3 fruit fly cellular contexts compared by ENCODE assay signal in the genomic region with DNA sequence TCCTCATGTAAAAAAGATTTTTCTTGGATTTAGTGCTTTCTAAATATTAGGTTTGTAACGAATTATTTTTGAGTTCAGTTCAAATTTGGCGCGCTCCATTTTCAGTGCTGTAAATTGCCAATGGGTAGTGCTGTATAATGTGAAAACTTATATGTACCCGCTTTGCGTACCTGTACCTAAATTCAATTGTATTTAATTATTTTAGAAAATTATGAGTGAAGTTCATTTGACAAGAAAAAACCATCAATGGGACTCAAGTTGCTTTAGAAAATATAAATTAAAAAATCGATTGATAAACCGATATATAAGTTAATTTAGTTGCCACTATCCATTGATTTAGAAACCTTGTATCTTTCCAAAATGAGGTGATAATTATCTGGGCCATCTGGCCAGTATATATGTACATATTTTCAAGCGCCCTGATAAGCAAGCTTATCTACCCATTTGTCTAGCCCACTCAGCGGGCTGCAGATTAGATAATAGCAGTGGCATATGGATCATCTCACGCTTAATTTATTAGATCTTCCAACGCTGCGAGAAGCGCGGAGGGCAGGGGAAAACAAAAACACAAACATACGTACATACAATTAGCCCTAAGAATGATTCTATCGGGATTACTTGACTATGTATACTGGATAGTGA.
TF ChIP-seq lines count a peak whose summit lies in the region.

No protein-coding gene starts in this region.

TF ChIP-seq in whole organism, adult, 20 proteins besides CTCF, POLR2A, EP300 and RAD21 (continued from another document):
- TF ChIP-seq CG5204 (GFP tag; optimal IDR thresholded peaks at IDR 0.05; lab: Kevin White, UChicago) (peak; percentile 46), pad (GFP tag; optimal IDR thresholded peaks at IDR 0.05; lab: Kevin White, UChicago) (peak; percentile 62), tj (GFP tag; optimal IDR thresholded peaks at IDR 0.05; lab: Kevin White, UChicago) (no peak)

TF ChIP-seq in whole organism, embryonic, 481 proteins besides CTCF, POLR2A, EP300 and RAD21 (continued from another document and continues in another):
- TF ChIP-seq zen (tag; optimal IDR thresholded peaks at IDR 0.05; lab: Kevin White, UChicago): peak; percentile 1
- TF ChIP-seq CG8359 (GFP tag; optimal IDR thresholded peaks at IDR 0.05; lab: Kevin White, UChicago; ENCODE audit: borderline replicate concordance): no peak
- no peak for TF ChIP-seq NK7.1 (GFP tag; optimal IDR thresholded peaks at IDR 0.05; lab: Kevin White, UChicago)
- no peak for TF ChIP-seq Gug (GFP tag; IDR thresholded peaks at IDR 0.05; lab: Robert Waterston, UW)
- peak; percentile 29 for TF ChIP-seq Hmr (GFP tag; optimal IDR thresholded peaks at IDR 0.05; lab: Kevin White, UChicago)
- TF ChIP-seq Hr51 (GFP tag; optimal IDR thresholded peaks at IDR 0.05; lab: Kevin White, UChicago): no peak
- no peak for TF ChIP-seq CG15601 (tag; optimal IDR thresholded peaks at IDR 0.05; lab: Kevin White, UChicago)
- no peak for TF ChIP-seq Tbp (GFP tag; optimal IDR thresholded peaks at IDR 0.05; lab: Kevin White, UChicago)
- TF ChIP-seq mirr (GFP tag; optimal IDR thresholded peaks at IDR 0.05; lab: Kevin White, UChicago): peak; percentile 88
- TF ChIP-seq CG16813 (GFP tag; IDR thresholded peaks at IDR 0.05; lab: Robert Waterston, UW; ENCODE audit: partially characterized antibody): no peak
- TF ChIP-seq gt (GFP tag; IDR thresholded peaks at IDR 0.05; lab: Robert Waterston, UW): no peak
- peak; percentile 23 for TF ChIP-seq CG3281 (GFP tag; optimal IDR thresholded peaks at IDR 0.05; lab: Kevin White, UChicago)
- no peak for TF ChIP-seq zen2 (GFP tag; IDR thresholded peaks at IDR 0.05; lab: Robert Waterston, UW; ENCODE audit: partially characterized antibody)
- TF ChIP-seq C15 (GFP tag; IDR thresholded peaks at IDR 0.05; lab: Robert Waterston, UW): no peak
- peak; percentile 30; the same call in 1 of the 3 replicates for TF ChIP-seq ci (GFP tag; IDR thresholded peaks at IDR 0.05; lab: Robert Waterston, UW)
- TF ChIP-seq ac (GFP tag; optimal IDR thresholded peaks at IDR 0.05; lab: Kevin White, UChicago): no peak
- TF ChIP-seq zf30C (GFP tag; optimal IDR thresholded peaks at IDR 0.05; lab: Kevin White, UChicago): no peak
- peak; percentile 38 for TF ChIP-seq caup (GFP tag; optimal IDR thresholded peaks at IDR 0.05; lab: Kevin White, UChicago; ENCODE audit: severe bottlenecking)
- TF ChIP-seq ash1 (GFP tag; optimal IDR thresholded peaks at IDR 0.05; lab: Kevin White, UChicago): no peak
- no peak for TF ChIP-seq org-1 (GFP tag; optimal IDR thresholded peaks at IDR 0.05; lab: Kevin White, UChicago)
- TF ChIP-seq MESR4 (GFP tag; optimal IDR thresholded peaks at IDR 0.05; lab: Kevin White, UChicago): peak; percentile 22
- TF ChIP-seq fd102C (GFP tag; optimal IDR thresholded peaks at IDR 0.05; lab: Kevin White, UChicago): no peak
- no peak for TF ChIP-seq CG12071 (GFP tag; optimal IDR thresholded peaks at IDR 0.05; lab: Kevin White, UChicago)
- TF ChIP-seq Rx (GFP tag; IDR thresholded peaks at IDR 0.05; lab: Robert Waterston, UW): no peak
- no peak for TF ChIP-seq en (GFP tag; optimal IDR thresholded peaks at IDR 0.05; lab: Kevin White, UChicago)
- no peak for TF ChIP-seq hth (optimal IDR thresholded peaks at IDR 0.05; lab: Kevin White, UChicago)
- TF ChIP-seq aop (GFP tag; IDR thresholded peaks at IDR 0.05; lab: Robert Waterston, UW): no peak
- no peak for TF ChIP-seq zfh1 (GFP tag; IDR thresholded peaks at IDR 0.05; lab: Robert Waterston, UW)
- TF ChIP-seq Stat92E (GFP tag; optimal IDR thresholded peaks at IDR 0.05; lab: Kevin White, UChicago): no peak
- no peak for TF ChIP-seq CG10462 (GFP tag; optimal IDR thresholded peaks at IDR 0.05; lab: Kevin White, UChicago)
- TF ChIP-seq Dref (GFP tag; IDR thresholded peaks at IDR 0.05; lab: Robert Waterston, UW): no peak
- TF ChIP-seq Taf1 (GFP tag; IDR thresholded peaks at IDR 0.05; lab: Robert Waterston, UW): no peak
- TF ChIP-seq Hand (GFP tag; optimal IDR thresholded peaks at IDR 0.05; lab: Kevin White, UChicago): peak; percentile 24
- no peak for TF ChIP-seq jing (GFP tag; optimal IDR thresholded peaks at IDR 0.05; lab: Kevin White, UChicago)
- TF ChIP-seq dmrt99B (tag; optimal IDR thresholded peaks at IDR 0.05; lab: Kevin White, UChicago): peak; percentile 10
- no peak for TF ChIP-seq CG12155 (GFP tag; optimal IDR thresholded peaks at IDR 0.05; lab: Kevin White, UChicago)
- no peak for TF ChIP-seq CG1792 (GFP tag; optimal IDR thresholded peaks at IDR 0.05; lab: Kevin White, UChicago)
- TF ChIP-seq Dp (GFP tag; optimal IDR thresholded peaks at IDR 0.05; lab: Kevin White, UChicago): peak; percentile 92
- no peak for TF ChIP-seq repo (GFP tag; optimal IDR thresholded peaks at IDR 0.05; lab: Kevin White, UChicago)
- TF ChIP-seq kay (GFP tag; optimal IDR thresholded peaks at IDR 0.05; lab: Kevin White, UChicago): no peak
- peak; percentile 57 for TF ChIP-seq chn (GFP tag; optimal IDR thresholded peaks at IDR 0.05; lab: Kevin White, UChicago)
- no peak for TF ChIP-seq stc (GFP tag; IDR thresholded peaks at IDR 0.05; lab: Robert Waterston, UW)
- TF ChIP-seq CG18262 (tag; optimal IDR thresholded peaks at IDR 0.05; lab: Kevin White, UChicago): peak; percentile 1
- TF ChIP-seq corto (GFP tag; optimal IDR thresholded peaks at IDR 0.05; lab: Kevin White, UChicago): no peak
- TF ChIP-seq pita (GFP tag; optimal IDR thresholded peaks at IDR 0.05; lab: Kevin White, UChicago): no peak
- TF ChIP-seq slp2 (GFP tag; optimal IDR thresholded peaks at IDR 0.05; lab: Kevin White, UChicago): no peak
- no peak for TF ChIP-seq crp (GFP tag; optimal IDR thresholded peaks at IDR 0.05; lab: Kevin White, UChicago)
- TF ChIP-seq BtbVII (GFP tag; optimal IDR thresholded peaks at IDR 0.05; lab: Kevin White, UChicago): no peak
- TF ChIP-seq shn (GFP tag; optimal IDR thresholded peaks at IDR 0.05; lab: Kevin White, UChicago): no peak
- no peak for TF ChIP-seq bigmax (GFP tag; optimal IDR thresholded peaks at IDR 0.05; lab: Kevin White, UChicago)
- no peak for TF ChIP-seq CG3995 (GFP tag; optimal IDR thresholded peaks at IDR 0.05; lab: Kevin White, UChicago)
- no peak for TF ChIP-seq crc (GFP tag; optimal IDR thresholded peaks at IDR 0.05; lab: Kevin White, UChicago)
- no peak for TF ChIP-seq ttk (GFP tag; IDR thresholded peaks at IDR 0.05; lab: Robert Waterston, UW)
- TF ChIP-seq CG12219 (GFP tag; optimal IDR thresholded peaks at IDR 0.05; lab: Kevin White, UChicago): no peak
- TF ChIP-seq Abd-B (GFP tag; optimal IDR thresholded peaks at IDR 0.05; lab: Kevin White, UChicago): no peak
- no peak for TF ChIP-seq CHES-1-like (GFP tag; optimal IDR thresholded peaks at IDR 0.05; lab: Kevin White, UChicago)
- TF ChIP-seq Pdp1 (GFP tag; optimal IDR thresholded peaks at IDR 0.05; lab: Kevin White, UChicago): peak in 1 of 2 experiments; percentile 28
- TF ChIP-seq Meics (GFP tag; optimal IDR thresholded peaks at IDR 0.05; lab: Kevin White, UChicago): peak; percentile 46
- no peak for TF ChIP-seq CG31388 (GFP tag; optimal IDR thresholded peaks at IDR 0.05; lab: Kevin White, UChicago)
- TF ChIP-seq CG17385 (GFP tag; optimal IDR thresholded peaks at IDR 0.05; lab: Kevin White, UChicago): peak; percentile 55
- no peak for TF ChIP-seq Hsf (GFP tag; optimal IDR thresholded peaks at IDR 0.05; lab: Kevin White, UChicago)
- no peak for TF ChIP-seq gcm2 (GFP tag; optimal IDR thresholded peaks at IDR 0.05; lab: Kevin White, UChicago)
- peak; percentile 24 for TF ChIP-seq CG2678 (tag; optimal IDR thresholded peaks at IDR 0.05; lab: Kevin White, UChicago)

TF ChIP-seq in whole organism, prepupa, 60 proteins besides CTCF, POLR2A, EP300 and RAD21 (continued from another document):
- TF ChIP-seq eg (GFP tag; IDR thresholded peaks at IDR 0.05; lab: Robert Waterston, UW) (no peak), dac (GFP tag; optimal IDR thresholded peaks at IDR 0.05; lab: Kevin White, UChicago) (no peak), Sox14 (GFP tag; optimal IDR thresholded peaks at IDR 0.05; lab: Kevin White, UChicago) (peak; percentile 46), Gug (GFP tag; IDR thresholded peaks at IDR 0.05; lab: Robert Waterston, UW) (no peak), svp (GFP tag; lab: Kevin White, UChicago) (peak; percentile 64), OdsH (GFP tag; optimal IDR thresholded peaks at IDR 0.05; lab: Kevin White, UChicago) (peak; percentile 42), achi (GFP tag; optimal IDR thresholded peaks at IDR 0.05; lab: Kevin White, UChicago) (no peak), CG10669 (GFP tag; optimal IDR thresholded peaks at IDR 0.05; lab: Kevin White, UChicago) (peak; percentile 8), CG6792 (GFP tag; optimal IDR thresholded peaks at IDR 0.05; lab: Kevin White, UChicago) (no peak), Smox (GFP tag; optimal IDR thresholded peaks at IDR 0.05; lab: Kevin White, UChicago) (peak; percentile 17), Ets21C (GFP tag; optimal IDR thresholded peaks at IDR 0.05; lab: Kevin White, UChicago) (peak; percentile 11), Eip78C (GFP tag; lab: Kevin White, UChicago) (peak; percentile 80), pdm3 (GFP tag; optimal IDR thresholded peaks at IDR 0.05; lab: Kevin White, UChicago) (peak; percentile 47), Hr4 (GFP tag; optimal IDR thresholded peaks at IDR 0.05; lab: Kevin White, UChicago) (peak; percentile 27), CG8119 (GFP tag; IDR thresholded peaks at IDR 0.05; lab: Robert Waterston, UW) (no peak), esn (GFP tag; optimal IDR thresholded peaks at IDR 0.05; lab: Kevin White, UChicago) (peak; percentile 55), vri (GFP tag; optimal IDR thresholded peaks at IDR 0.05; lab: Kevin White, UChicago) (peak; percentile 32)
